Worm (Caenorhabditis elegans): ENCODE measurements around the gene W07G1.1.

DNA sequence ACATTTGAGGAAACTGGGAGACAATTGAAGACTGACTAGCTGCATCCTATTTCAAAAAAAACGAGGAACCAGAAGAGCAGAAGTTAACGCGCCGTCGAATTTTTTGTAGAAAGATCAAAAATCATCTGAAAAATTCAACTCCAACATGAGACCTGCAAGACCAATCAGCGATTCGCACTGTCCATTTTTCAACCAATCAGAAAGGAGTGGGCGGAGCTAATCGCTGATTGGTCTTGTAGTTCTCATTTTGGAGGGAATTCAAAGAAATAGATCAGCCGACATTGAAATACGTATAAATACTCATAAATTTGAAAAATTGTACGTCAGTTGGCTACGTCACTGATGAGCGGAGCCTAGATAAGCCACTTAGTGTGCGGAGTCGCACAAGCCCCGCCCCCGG, 31.8 kb downstream of the W07G1.1 start:
- no peak for TF ChIP-seq hlh-15 (tag; optimal IDR thresholded peaks at IDR 0.05)
- TF ChIP-seq eyg-1 (tag; optimal IDR thresholded peaks at IDR 0.05): no peak
- TF ChIP-seq sox-2 (GFP tag; IDR thresholded peaks at IDR 0.05): no peak
